Worm (Caenorhabditis elegans) whole organism, late embryonic: ENCODE data around the gene Y43D4A.5.

ENCODE experiments used
- ama-1 ChIP-seq: fragments of 150-350 bp; optimal IDR thresholded peaks from 2 replicates; lab custom pipeline; 2014
- ceh-30 ChIP-seq: fragments of 150-350 bp; optimal IDR thresholded peaks from 2 replicates; lab custom pipeline; 2014; ENCODE audit warnings: missing biosample characterization, missing genetic modification characterization
- fkh-6 ChIP-seq: sonication (generic microtip); optimal IDR thresholded peaks from 2 replicates; lab custom pipeline; 2016; ENCODE audit warnings: missing genetic modification characterization, missing compliant biosample characterization
- pqm-1 ChIP-seq: sonication (generic microtip); optimal IDR thresholded peaks from 2 replicates; lab custom pipeline; 2016; ENCODE audit warnings: missing genetic modification characterization, missing compliant biosample characterization
- pros-1 ChIP-seq: fragments of 150-350 bp; optimal IDR thresholded peaks from 2 replicates; lab custom pipeline; 2014; ENCODE audit warnings: missing biosample characterization, missing genetic modification reagents, missing genetic modification characterization
- unc-42 ChIP-seq: sonication (generic microtip); optimal IDR thresholded peaks from 2 replicates; lab custom pipeline; 2016; ENCODE audit warnings: missing genotype, missing genetic modification characterization, missing compliant biosample characterization

- no peak for TF ChIP-seq ama-1 (lab: Kevin White, UChicago)
- TF ChIP-seq ceh-30 (tag; lab: Kevin White, UChicago): no peak
- TF ChIP-seq pros-1 (tag; lab: Kevin White, UChicago): no peak
- TF ChIP-seq pqm-1 (tag; lab: Kevin White, UChicago): no peak
- TF ChIP-seq unc-42 (tag; lab: Kevin White, UChicago): no peak
- no peak for TF ChIP-seq fkh-6 (tag; lab: Kevin White, UChicago)
These were observed 47.0 kb downstream of the Y43D4A.5 start, which contains the start of gene Y116A8A.4 for ce11 chrIV:16822529-16822928.
